Worm (Caenorhabditis elegans): ENCODE data around the gene ZK666.8.

DNA sequence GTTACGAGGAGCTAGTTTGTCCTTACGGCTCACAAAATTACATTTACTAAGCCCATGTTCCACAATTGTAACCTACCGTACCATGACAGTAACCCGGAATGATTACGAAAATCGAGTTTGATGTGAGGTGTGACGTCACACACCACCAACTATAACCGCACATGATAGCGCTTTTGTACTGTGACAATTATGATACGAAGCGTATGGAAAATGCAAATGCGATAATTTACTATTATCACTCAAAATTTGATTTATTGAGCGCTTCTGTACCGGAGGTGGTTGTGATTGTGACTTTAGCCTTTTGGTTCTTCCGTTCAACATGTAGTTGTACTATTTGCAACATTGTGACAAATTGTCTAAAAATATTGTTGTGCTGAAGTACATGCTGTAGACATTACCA is 7.3 kb downstream of the ZK666.8 start:
- TF ChIP-seq him-1 (tag; optimal IDR thresholded peaks at IDR 0.05) (no peak), W03F9.2 (tag; optimal IDR thresholded peaks at IDR 0.05) (no peak), dao-5 (tag; optimal IDR thresholded peaks at IDR 0.05) (no peak)

All from whole organism, L4/young adult.